Fruit fly (Drosophila melanogaster) whole organism, prepupa: ENCODE data around the gene CG5966.

Source experiments
- Blimp-1 ChIP-seq: fragments of 200-800 bp; sonication (Bioruptor generic); optimal IDR thresholded peaks from 3 replicates; lab custom pipeline; 2017; ENCODE audit warnings: missing biosample characterization, missing genetic modification characterization, mild to moderate bottlenecking, moderate library complexity, missing genetic modification reagents
- CG10631 ChIP-seq: fragments of 200-800 bp; sonication (Bioruptor generic); optimal IDR thresholded peaks from 2 replicates; lab custom pipeline; 2016; ENCODE audit warnings: missing biosample characterization, missing genetic modification characterization
- CG10669 ChIP-seq: fragments of 200-800 bp; sonication (Bioruptor generic); optimal IDR thresholded peaks from 3 replicates; lab custom pipeline; 2018; ENCODE audit warnings: missing biosample characterization, mild to moderate bottlenecking, missing genetic modification characterization, moderate library complexity
- CG11294 ChIP-seq: fragments of 200-800 bp; sonication (Bioruptor generic); IDR thresholded peaks from 2 replicates; pipeline ENCODE4 v1.3.6; 2022; ENCODE audit warnings: missing biosample characterization, missing genetic modification characterization
- CG11762 ChIP-seq: fragments of 200-800 bp; sonication (Bioruptor generic); optimal IDR thresholded peaks from 3 replicates; lab custom pipeline; 2016; ENCODE audit warnings: missing biosample characterization, missing genetic modification characterization; ENCODE audit not compliant: insufficient read depth
- CG11902 ChIP-seq: fragments of 200-800 bp; sonication (Bioruptor generic); optimal IDR thresholded peaks from 3 replicates; lab custom pipeline; 2016; ENCODE audit warnings: missing biosample characterization, missing genetic modification characterization
- CG15336 ChIP-seq: fragments of 200-800 bp; sonication (Bioruptor generic); IDR thresholded peaks from 2 replicates; pipeline ENCODE4 v1.3.6; 2022; ENCODE audit warnings: missing biosample characterization, missing genetic modification characterization
- CG1621 ChIP-seq: fragments of 200-800 bp; sonication (Bioruptor generic); optimal IDR thresholded peaks from 3 replicates; lab custom pipeline; 2018; ENCODE audit warnings: missing biosample characterization, mild to moderate bottlenecking, missing genetic modification characterization
- CG3032 ChIP-seq: fragments of 200-800 bp; optimal IDR thresholded peaks from 2 replicates; lab custom pipeline; 2019; ENCODE audit warnings: missing biosample characterization, mild to moderate bottlenecking, missing genetic modification characterization, moderate library complexity
- CG31627 ChIP-seq: fragments of 200-800 bp; sonication (Bioruptor generic); optimal IDR thresholded peaks from 3 replicates; lab custom pipeline; 2016; ENCODE audit warnings: missing biosample characterization, missing genetic modification characterization
- CG34406 ChIP-seq: fragments of 200-800 bp; sonication (Bioruptor generic); optimal IDR thresholded peaks from 3 replicates; lab custom pipeline; 2016; ENCODE audit warnings: missing biosample characterization, missing genetic modification characterization
- CG4318 ChIP-seq: fragments of 200-800 bp; sonication (Bioruptor generic); optimal IDR thresholded peaks from 3 replicates; lab custom pipeline; 2017; ENCODE audit warnings: missing biosample characterization, mild to moderate bottlenecking, missing genetic modification characterization
- CG6792 ChIP-seq: fragments of 200-800 bp; sonication (Bioruptor generic); optimal IDR thresholded peaks from 3 replicates; lab custom pipeline; 2016; ENCODE audit warnings: missing biosample characterization, missing genetic modification characterization
- CG6808 ChIP-seq: fragments of 200-800 bp; sonication (Bioruptor generic); optimal IDR thresholded peaks from 3 replicates; lab custom pipeline; 2017; ENCODE audit warnings: missing biosample characterization, missing genetic modification characterization, mild to moderate bottlenecking, moderate library complexity, missing genetic modification reagents
- CG7368 ChIP-seq: fragments of 200-800 bp; sonication (Bioruptor generic); optimal IDR thresholded peaks from 3 replicates; lab custom pipeline; 2016; ENCODE audit warnings: missing biosample characterization, missing genetic modification characterization
- CG8119 ChIP-seq: fragments of 200-800 bp; sonication (Bioruptor generic); IDR thresholded peaks from 3 replicates; pipeline ENCODE4 v1.3.6; 2022; ENCODE audit warnings: missing biosample characterization, missing genetic modification characterization
- CG8319 ChIP-seq: fragments of 200-800 bp; sonication (Bioruptor generic); optimal IDR thresholded peaks from 3 replicates; lab custom pipeline; 2016; ENCODE audit warnings: missing biosample characterization, missing genetic modification characterization
- CG8632 ChIP-seq: fragments of 200-800 bp; sonication (Bioruptor generic); optimal IDR thresholded peaks from 3 replicates; lab custom pipeline; 2016; ENCODE audit warnings: missing biosample characterization, missing genetic modification characterization
- Eip78C ChIP-seq: fragments of 200-800 bp; sonication (Bioruptor generic); peaks from one replicate; lab custom pipeline; 2016; ENCODE audit warnings: missing biosample characterization, missing genetic modification characterization
- Ets96B ChIP-seq: fragments of 200-800 bp; optimal IDR thresholded peaks from 2 replicates; lab custom pipeline; 2019; ENCODE audit warnings: missing biosample characterization, mild to moderate bottlenecking, missing genetic modification characterization, moderate library complexity
- Gug ChIP-seq: fragments of 200-800 bp; sonication (Bioruptor generic); IDR thresholded peaks from 2 replicates; pipeline ENCODE4 v1.3.6; 2022; ENCODE audit warnings: missing biosample characterization, missing genetic modification characterization
- Hr38 ChIP-seq: sonication (Bioruptor generic); optimal IDR thresholded peaks from 2 replicates; lab custom pipeline; 2016; ENCODE audit warnings: missing biosample characterization, missing genetic modification characterization
- Hr4 ChIP-seq: fragments of 200-800 bp; sonication (Bioruptor generic); optimal IDR thresholded peaks from 3 replicates; lab custom pipeline; 2016; ENCODE audit warnings: missing biosample characterization, missing genetic modification characterization
- Met ChIP-seq: fragments of 200-800 bp; sonication (Bioruptor generic); optimal IDR thresholded peaks from 3 replicates; lab custom pipeline; 2016; ENCODE audit warnings: missing biosample characterization, missing genetic modification characterization
- OdsH ChIP-seq: fragments of 200-800 bp; sonication (Bioruptor generic); optimal IDR thresholded peaks from 3 replicates; lab custom pipeline; 2016; ENCODE audit warnings: missing biosample characterization, missing genetic modification characterization
- Smox ChIP-seq: fragments of 200-800 bp; sonication (Bioruptor generic); optimal IDR thresholded peaks from 3 replicates; lab custom pipeline; 2016; ENCODE audit warnings: missing biosample characterization, missing genetic modification characterization
- Sox102F ChIP-seq: fragments of 200-800 bp; sonication (Bioruptor generic); optimal IDR thresholded peaks from 2 replicates; lab custom pipeline; 2016; ENCODE audit warnings: missing biosample characterization, mild to moderate bottlenecking, missing genetic modification characterization
- Sox15 ChIP-seq: fragments of 200-800 bp; sonication (Bioruptor generic); optimal IDR thresholded peaks from 3 replicates; lab custom pipeline; 2016; ENCODE audit warnings: missing biosample characterization, missing genetic modification characterization
- achi ChIP-seq: fragments of 200-800 bp; sonication (Bioruptor generic); optimal IDR thresholded peaks from 3 replicates; lab custom pipeline; 2016; ENCODE audit warnings: missing biosample characterization, missing genetic modification characterization
- acj6 ChIP-seq: fragments of 200-800 bp; sonication (Bioruptor generic); optimal IDR thresholded peaks from 3 replicates; lab custom pipeline; 2016; ENCODE audit warnings: missing biosample characterization, missing genetic modification characterization
- cyc ChIP-seq: fragments of 200-800 bp; sonication (Bioruptor generic); optimal IDR thresholded peaks from 3 replicates; lab custom pipeline; 2016; ENCODE audit warnings: missing biosample characterization, missing genetic modification characterization
- dsx ChIP-seq: fragments of 200-800 bp; optimal IDR thresholded peaks from 3 replicates; lab custom pipeline; 2019; ENCODE audit warnings: missing biosample characterization, mild to moderate bottlenecking, missing genetic modification characterization, moderate library complexity; ENCODE audit not compliant: poor library complexity, severe bottlenecking
- eg ChIP-seq: fragments of 200-800 bp; sonication (Bioruptor generic); IDR thresholded peaks from 3 replicates; pipeline ENCODE4 v1.3.6; 2022; ENCODE audit warnings: missing biosample characterization, missing genetic modification characterization
- esn ChIP-seq: fragments of 200-800 bp; sonication (Bioruptor generic); optimal IDR thresholded peaks from 2 replicates; lab custom pipeline; 2016; ENCODE audit warnings: missing biosample characterization, mild to moderate bottlenecking, missing genetic modification characterization, moderate library complexity
- fd85E ChIP-seq: fragments of 200-800 bp; sonication (Bioruptor generic); optimal IDR thresholded peaks from 3 replicates; lab custom pipeline; 2016; ENCODE audit warnings: missing biosample characterization, missing genetic modification characterization
- lz ChIP-seq: fragments of 200-800 bp; sonication (Bioruptor generic); optimal IDR thresholded peaks from 3 replicates; lab custom pipeline; 2016; ENCODE audit warnings: missing biosample characterization, missing genetic modification characterization
- net ChIP-seq: fragments of 200-800 bp; sonication (Bioruptor generic); optimal IDR thresholded peaks from 3 replicates; lab custom pipeline; 2016; ENCODE audit warnings: missing biosample characterization, missing genetic modification characterization
- pdm3 ChIP-seq: fragments of 200-800 bp; sonication (Bioruptor generic); optimal IDR thresholded peaks from 3 replicates; lab custom pipeline; 2016; ENCODE audit warnings: missing biosample characterization, missing genetic modification characterization
- salr ChIP-seq, 2 experiments: fragments of 200-800 bp; sonication (Bioruptor generic); optimal IDR thresholded peaks; 3 replicates each; lab custom pipeline; 2016 to 2018; ENCODE audit warnings: missing biosample characterization in 2 of 2, missing genetic modification characterization in 2 of 2, mild to moderate bottlenecking in 1 of 2
- spab ChIP-seq: fragments of 200-800 bp; sonication (Bioruptor generic); optimal IDR thresholded peaks from 2 replicates; lab custom pipeline; 2017; ENCODE audit warnings: missing biosample characterization, mild to moderate bottlenecking, missing genetic modification characterization, missing genetic modification reagents
- svp ChIP-seq: fragments of 200-800 bp; sonication (Bioruptor generic); peaks from one replicate; lab custom pipeline; 2016; ENCODE audit warnings: missing biosample characterization, missing genetic modification characterization
- vri ChIP-seq: fragments of 200-800 bp; sonication (Bioruptor generic); optimal IDR thresholded peaks from 3 replicates; lab custom pipeline; 2016; ENCODE audit warnings: missing biosample characterization, mild to moderate bottlenecking, missing genetic modification characterization

Gene CG5966

DNA sequence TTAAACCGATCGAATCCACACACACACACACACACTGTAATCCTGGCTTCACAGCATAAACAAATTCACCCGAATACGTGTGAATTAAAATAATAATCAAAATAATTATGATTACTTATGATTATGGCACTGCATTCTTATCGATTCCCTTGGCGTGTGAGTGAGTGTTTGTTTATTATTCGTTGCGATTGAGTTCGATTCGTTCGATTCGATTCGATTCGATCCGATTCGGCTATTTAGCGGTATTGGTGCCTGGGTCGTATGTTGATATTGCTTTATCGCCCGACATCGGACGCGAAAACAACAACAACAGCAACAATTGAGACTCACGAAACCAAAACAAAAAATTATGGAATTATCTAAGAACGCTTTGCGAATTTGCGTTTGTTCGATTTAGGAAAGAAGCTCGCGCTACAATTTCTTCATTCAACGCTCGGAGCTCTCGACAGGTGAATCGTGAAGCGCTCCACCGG, 33.3 kb upstream of the CG5966 start, which contains the start of gene CG6067:
Gene CG6067, plus strand, starts transcription at position 423 of the 473 bp plus-strand sequence.
- TF ChIP-seq vri (peak; percentile 48), Smox (no peak)

DNA sequence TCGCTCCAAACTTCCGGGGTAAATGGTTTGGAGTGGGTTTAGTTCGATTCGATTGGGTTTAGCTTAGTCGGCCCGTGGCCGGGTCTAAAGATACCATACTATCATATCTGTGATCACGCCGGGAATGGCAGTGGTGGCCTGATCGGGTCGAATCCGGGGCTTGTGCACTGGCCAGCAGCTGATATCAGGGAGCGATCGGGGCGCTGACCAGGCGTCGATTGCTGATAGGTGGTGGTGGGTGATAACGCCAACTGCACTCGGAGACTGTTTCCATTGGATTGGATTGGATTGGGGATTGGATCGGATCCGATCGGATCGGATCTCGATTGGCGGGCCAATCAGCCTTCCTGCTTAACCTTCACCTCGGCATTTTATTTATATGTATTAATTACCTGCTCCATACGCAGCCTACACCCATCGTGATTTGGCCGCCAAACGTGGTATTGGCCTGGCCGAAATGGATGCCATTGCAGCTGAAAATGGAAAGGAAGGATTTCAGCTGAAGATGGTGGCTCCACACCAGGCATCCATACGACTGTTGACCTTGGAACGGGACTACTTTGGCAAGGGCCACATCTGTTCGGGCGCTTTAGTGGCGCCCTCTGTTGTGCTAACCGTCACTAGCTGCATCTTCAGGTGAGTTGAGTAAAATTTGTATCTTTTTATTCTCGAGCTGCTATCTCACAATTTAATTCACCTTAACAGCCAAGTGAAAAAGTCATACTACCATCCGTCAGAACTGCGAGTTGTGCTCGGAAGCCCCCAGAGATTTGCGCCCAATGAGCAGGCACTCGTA, 31.7 kb upstream of the CG5966 start:
- TF ChIP-seq spab (no peak), svp (GFP tag; lab: Kevin White, UChicago) (peak; percentile 94)

DNA sequence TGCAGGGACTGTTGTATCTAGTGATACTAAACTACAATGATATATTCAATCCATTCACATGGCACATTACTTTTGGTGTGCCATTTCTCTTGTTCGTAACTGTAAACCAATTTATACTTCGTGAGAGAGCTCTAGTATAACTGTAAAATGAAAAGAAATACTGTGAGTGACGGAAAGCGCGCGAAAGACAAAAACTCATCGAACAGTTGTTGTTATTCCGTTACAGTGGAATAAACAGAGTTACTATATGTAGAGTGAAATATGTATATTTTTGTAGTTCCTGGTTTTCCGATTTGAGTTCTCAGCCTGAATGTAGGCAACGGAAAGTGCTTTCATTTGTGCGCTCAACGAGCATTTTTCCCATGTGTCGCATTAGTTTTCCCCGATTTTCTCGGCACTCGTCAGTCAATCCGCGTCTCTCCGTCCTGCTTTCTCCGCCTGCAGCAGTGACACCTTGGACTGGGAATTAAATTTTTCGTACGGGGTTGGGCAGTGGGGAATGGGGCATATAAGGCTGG, 24.4 kb upstream of the CG5966 start:
- TF ChIP-seq CG10631 (GFP tag; lab: Kevin White, UChicago) (no peak), CG10669 (GFP tag; lab: Kevin White, UChicago) (no peak), Hr38 (GFP tag; lab: Kevin White, UChicago) (no peak), Eip78C (GFP tag; lab: Kevin White, UChicago) (peak; percentile 11), vri (no peak)

DNA sequence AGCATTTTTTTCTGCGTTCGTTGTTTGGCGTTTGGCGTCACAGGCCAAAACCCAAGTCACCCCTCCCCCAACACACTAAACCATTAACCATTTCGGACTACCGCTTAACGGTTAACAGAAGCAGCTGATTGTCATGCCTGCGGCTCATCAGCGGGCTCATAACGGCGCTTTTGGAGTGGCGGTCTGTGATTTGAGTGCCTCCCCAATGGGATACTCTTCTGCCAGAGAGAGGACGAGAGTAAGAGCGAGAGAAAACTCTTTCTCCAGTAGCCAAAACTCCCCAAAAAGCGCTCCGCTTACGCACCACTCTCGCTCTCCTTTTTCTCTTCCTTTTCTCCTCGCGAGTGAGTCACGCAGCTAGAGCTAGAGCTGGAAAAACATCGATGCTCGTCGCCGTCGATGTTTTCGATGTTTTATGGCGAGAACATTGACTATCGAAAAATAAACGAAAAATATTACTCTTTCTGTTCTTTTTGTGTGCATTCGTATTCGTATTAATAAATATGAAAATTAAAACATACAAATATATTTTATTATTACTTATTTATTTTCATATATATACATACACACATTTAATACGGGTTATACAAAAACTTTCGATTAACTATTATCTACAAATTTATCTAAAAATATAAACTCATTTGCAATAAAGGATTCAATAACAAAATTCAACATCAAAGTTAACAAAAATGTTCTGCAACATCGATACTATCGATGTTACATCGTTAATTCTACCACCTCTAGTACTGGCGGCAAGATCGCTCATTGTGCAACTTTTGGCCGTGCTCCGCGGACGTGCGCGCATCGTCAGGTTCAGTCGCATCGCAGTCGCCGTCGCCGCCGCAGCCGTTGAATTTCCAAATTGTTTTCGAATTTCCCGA, 22.8 kb upstream of the CG5966 start, which contains the start of gene Grip:
Gene Grip, plus strand, starts transcription at position 763 of the 881 bp plus-strand sequence.
- TF ChIP-seq Sox102F (no peak), Hr4 (GFP tag; lab: Kevin White, UChicago) (peak; percentile 21), Sox15 (GFP tag; lab: Kevin White, UChicago) (no peak), CG3032 (tag; lab: Kevin White, UChicago) (peak; percentile 30), Ets96B (peak; percentile 20), Eip78C (GFP tag; lab: Kevin White, UChicago) (peak; percentile 62), Gug (GFP tag; lab: Robert Waterston, UW) (no peak), CG34406 (GFP tag; lab: Kevin White, UChicago) (peak; percentile 25), CG7368 (no peak), esn (GFP tag; lab: Kevin White, UChicago) (peak; percentile 37), net (GFP tag; lab: Kevin White, UChicago) (peak; percentile 7), Blimp-1 (GFP tag; lab: Kevin White, UChicago) (no peak), CG6792 (GFP tag; lab: Kevin White, UChicago) (no peak), fd85E (GFP tag; lab: Kevin White, UChicago) (no peak), CG8319 (no peak), CG15336 (GFP tag; lab: Robert Waterston, UW) (peak; percentile 25), svp (GFP tag; lab: Kevin White, UChicago) (peak; percentile 60), CG11294 (GFP tag; lab: Robert Waterston, UW) (no peak), dsx (peak; percentile 17), achi (GFP tag; lab: Kevin White, UChicago) (peak; percentile 35), pdm3 (GFP tag; lab: Kevin White, UChicago) (peak; percentile 29), CG6808 (peak; percentile 11), CG10631 (GFP tag; lab: Kevin White, UChicago) (peak; percentile 45), CG31627 (GFP tag; lab: Kevin White, UChicago) (no peak), Met (GFP tag; lab: Kevin White, UChicago) (peak; percentile 4), Smox (no peak), CG11902 (GFP tag; lab: Kevin White, UChicago) (no peak), acj6 (GFP tag; lab: Kevin White, UChicago) (peak; percentile 22), salr (GFP tag; optimal IDR thresholded peaks at IDR 0.05; lab: Kevin White, UChicago) (peak in 1 of 2 experiments; percentile 46), lz (GFP tag; lab: Kevin White, UChicago) (no peak), CG1621 (tag; lab: Kevin White, UChicago) (no peak), CG4318 (GFP tag; lab: Kevin White, UChicago) (no peak), eg (GFP tag; lab: Robert Waterston, UW) (0 out of 3 replicates have a peak, but pooled peaks have one; percentile 21), cyc (no peak), CG8632 (GFP tag; lab: Kevin White, UChicago) (peak; percentile 6), CG11762 (GFP tag; lab: Kevin White, UChicago) (no peak), CG8119 (GFP tag; lab: Robert Waterston, UW) (no peak), OdsH (peak; percentile 7)
